Worm (Caenorhabditis elegans): ENCODE data around the gene T08G3.11.
A peak's percentile ranks its signal among the peaks of the same experiment; 100 is the strongest.

The T08G3.11 gene

ce11 chrV:16488172-16488571 is 9.0 kb upstream of the T08G3.11 start, which contains the start of gene sqst-4:
Gene sqst-4 (plus strand): TSS chrV:16488472.
- TF ChIP-seq R02D3.7 (tag; optimal IDR thresholded peaks at IDR 0.05) (no peak), elt-2 (tag; optimal IDR thresholded peaks at IDR 0.05) (no peak), aly-2 (tag; optimal IDR thresholded peaks at IDR 0.05) (no peak), ceh-16 (tag; optimal IDR thresholded peaks at IDR 0.05) (no peak), nhr-43 (tag; optimal IDR thresholded peaks at IDR 0.05; ENCODE audit: poor library complexity, severe bottlenecking) (no peak), eor-1 (tag; optimal IDR thresholded peaks at IDR 0.05) (no peak), nhr-237 (tag; optimal IDR thresholded peaks at IDR 0.05) (no peak), lin-15B (tag; optimal IDR thresholded peaks at IDR 0.05) (no peak), snpc-4 (tag; optimal IDR thresholded peaks at IDR 0.05) (no peak)

- no peak for TF ChIP-seq pha-4 (tag; optimal IDR thresholded peaks at IDR 0.05)
- no peak for TF ChIP-seq nhr-77 (tag; optimal IDR thresholded peaks at IDR 0.05)
- TF ChIP-seq nhr-11 (tag; optimal IDR thresholded peaks at IDR 0.05) = no peak
- peak; percentile 10 for TF ChIP-seq elt-2 (tag; optimal IDR thresholded peaks at IDR 0.05)
Observed at ce11 chrV:16487474-16487873, 8.3 kb upstream of the T08G3.11 start, which contains the start of gene Y32B12A.5. Gene Y32B12A.5 (minus strand): TSS chrV:16487574.

ce11 chrV:16483681-16484080 is 4.5 kb upstream of the T08G3.11 start, which contains the start of gene srh-139:
Gene srh-139 (plus strand): TSS chrV:16483981.
- no peak for TF ChIP-seq unc-62 (GFP tag; optimal IDR thresholded peaks at IDR 0.05)
- no peak for TF ChIP-seq sea-2 (GFP tag; optimal IDR thresholded peaks at IDR 0.05)
- no peak for TF ChIP-seq nhr-12 (tag; optimal IDR thresholded peaks at IDR 0.05)

ce11 chrV:16483044-16483443 is 3.9 kb upstream of the T08G3.11 start, which contains the start of gene F57E7.2:
Gene F57E7.2 (minus strand): TSS chrV:16483144.
- TF ChIP-seq ceh-16 (tag; optimal IDR thresholded peaks at IDR 0.05) = no peak
- TF ChIP-seq egl-5 (tag; optimal IDR thresholded peaks at IDR 0.05) = no peak
- no peak for TF ChIP-seq nhr-43 (tag; optimal IDR thresholded peaks at IDR 0.05; ENCODE audit: poor library complexity, severe bottlenecking)
- TF ChIP-seq egl-27 (tag; optimal IDR thresholded peaks at IDR 0.05) = no peak
- TF ChIP-seq hmg-11 (tag; optimal IDR thresholded peaks at IDR 0.05) = no peak
- TF ChIP-seq aly-2 (tag; optimal IDR thresholded peaks at IDR 0.05) = no peak
- no peak for TF ChIP-seq ama-1 (optimal IDR thresholded peaks at IDR 0.05)
- TF ChIP-seq ZK546.5 (tag; optimal IDR thresholded peaks at IDR 0.05) = no peak
- no peak for TF ChIP-seq snpc-4 (tag; optimal IDR thresholded peaks at IDR 0.05)
- no peak for TF ChIP-seq nfya-1 (tag; optimal IDR thresholded peaks at IDR 0.05; ENCODE audit: insufficient read depth)
- TF ChIP-seq ceh-9 (tag; optimal IDR thresholded peaks at IDR 0.05) = no peak

ce11 chrV:16480919-16481630 is 1.9 kb upstream of the T08G3.11 start, which contains the start of the genes F57E7.4 and spig-6:
Gene F57E7.4 (minus strand): TSS chrV:16481019.
Gene spig-6 (plus strand): TSS chrV:16481580.
- TF ChIP-seq fos-1 (tag; optimal IDR thresholded peaks at IDR 0.05) = no peak
- TF ChIP-seq elt-3 (tag; optimal IDR thresholded peaks at IDR 0.05) = no peak
- no peak for TF ChIP-seq nfya-1 (tag; optimal IDR thresholded peaks at IDR 0.05; ENCODE audit: insufficient read depth)
- no peak for TF ChIP-seq fkh-2 (tag; optimal IDR thresholded peaks at IDR 0.05)
- TF ChIP-seq pqm-1 (tag; optimal IDR thresholded peaks at IDR 0.05) = no peak
- TF ChIP-seq nhr-12 (tag; optimal IDR thresholded peaks at IDR 0.05) = no peak

- no peak for TF ChIP-seq nhr-11 (tag; optimal IDR thresholded peaks at IDR 0.05)
- TF ChIP-seq nhr-67 (tag; optimal IDR thresholded peaks at IDR 0.05) = no peak
Observed at ce11 chrV:16471995-16472563, 7.1 kb downstream of the T08G3.11 start, which contains the start of gene srw-35. Gene srw-35 (plus strand): TSS chrV:16472513.

ce11 chrV:16470916-16471315 is 8.3 kb downstream of the T08G3.11 start, which contains the start of gene srh-138:
Gene srh-138 (minus strand): TSS chrV:16471016.
- no peak for TF ChIP-seq sea-2 (GFP tag; optimal IDR thresholded peaks at IDR 0.05)
- TF ChIP-seq ama-1 (optimal IDR thresholded peaks at IDR 0.05) = no peak
- no peak for TF ChIP-seq snpc-4 (tag; optimal IDR thresholded peaks at IDR 0.05)
- no peak for TF ChIP-seq lin-15B (tag; optimal IDR thresholded peaks at IDR 0.05)
- TF ChIP-seq elt-2 (tag; optimal IDR thresholded peaks at IDR 0.05) = no peak
- TF ChIP-seq pqm-1 (tag; optimal IDR thresholded peaks at IDR 0.05) = no peak
- no peak for TF ChIP-seq fkh-10 (GFP tag; optimal IDR thresholded peaks at IDR 0.05)
- TF ChIP-seq aly-2 (tag; optimal IDR thresholded peaks at IDR 0.05) = no peak
- TF ChIP-seq nhr-12 (tag; optimal IDR thresholded peaks at IDR 0.05) = no peak
- TF ChIP-seq daf-12 (tag; optimal IDR thresholded peaks at IDR 0.05) = no peak
- no peak for TF ChIP-seq zag-1 (tag; optimal IDR thresholded peaks at IDR 0.05)
- no peak for TF ChIP-seq fkh-2 (tag; optimal IDR thresholded peaks at IDR 0.05)
- no peak for TF ChIP-seq ceh-82 (tag; optimal IDR thresholded peaks at IDR 0.05)
